Fruit fly (Drosophila melanogaster) whole organism, embryonic: ENCODE data around the gene CG15406.

ENCODE experiments used
- BtbVII ChIP-seq: fragments of 200-800 bp; sonication (Bioruptor generic); optimal IDR thresholded peaks from 3 replicates; lab custom pipeline; 2017; ENCODE audit warnings: missing biosample characterization, mild to moderate bottlenecking, missing genetic modification characterization
- Bteb2 ChIP-seq: fragments of 200-800 bp; sonication (Bioruptor generic); optimal IDR thresholded peaks from 2 replicates; lab custom pipeline; 2016; ENCODE audit warnings: missing biosample characterization, missing genetic modification characterization
- CG10274 ChIP-seq: fragments of 200-800 bp; sonication (Bioruptor generic); optimal IDR thresholded peaks from 3 replicates; lab custom pipeline; 2017; ENCODE audit warnings: missing biosample characterization, mild to moderate bottlenecking, missing genetic modification characterization
- CG11085 ChIP-seq: fragments of 200-800 bp; sonication (Bioruptor generic); IDR thresholded peaks from 2 replicates; pipeline ENCODE4 v1.3.6; 2022; ENCODE audit warnings: missing biosample characterization, missing genetic modification characterization
- CG11398 ChIP-seq: fragments of 200-800 bp; sonication (Bioruptor generic); optimal IDR thresholded peaks from 2 replicates; lab custom pipeline; 2016; ENCODE audit warnings: missing biosample characterization, missing genetic modification characterization
- CG12769 ChIP-seq: fragments of 200-800 bp; sonication (Bioruptor generic); optimal IDR thresholded peaks from 2 replicates; lab custom pipeline; 2019; ENCODE audit warnings: missing biosample characterization, mild to moderate bottlenecking, missing genetic modification characterization, moderate library complexity
- CG13894 ChIP-seq: fragments of 200-800 bp; sonication (Bioruptor generic); optimal IDR thresholded peaks from 3 replicates; lab custom pipeline; 2018; ENCODE audit warnings: missing biosample characterization, mild to moderate bottlenecking, missing genetic modification characterization, moderate library complexity
- CG15073 ChIP-seq: fragments of 200-800 bp; sonication (Bioruptor generic); optimal IDR thresholded peaks from 2 replicates; lab custom pipeline; 2016; ENCODE audit warnings: missing biosample characterization, missing genetic modification characterization
- CG1602 ChIP-seq: fragments of 200-800 bp; sonication (Bioruptor generic); optimal IDR thresholded peaks from 3 replicates; lab custom pipeline; 2016; ENCODE audit warnings: missing biosample characterization, missing genetic modification characterization
- CG17186 ChIP-seq: fragments of 200-800 bp; sonication (Bioruptor generic); optimal IDR thresholded peaks from 3 replicates; lab custom pipeline; 2017; ENCODE audit warnings: missing biosample characterization, missing genetic modification reagents, missing genetic modification characterization
- CG31224 ChIP-seq: fragments of 200-800 bp; sonication (Bioruptor generic); IDR thresholded peaks from 2 replicates; pipeline ENCODE4 v1.3.6; 2022; ENCODE audit warnings: missing biosample characterization, missing genetic modification characterization
- CG31388 ChIP-seq: fragments of 200-800 bp; sonication (Bioruptor generic); optimal IDR thresholded peaks from 2 replicates; lab custom pipeline; 2016; ENCODE audit warnings: missing biosample characterization, missing genetic modification characterization
- CG4328 ChIP-seq: fragments of 200-800 bp; sonication (Bioruptor generic); optimal IDR thresholded peaks from 3 replicates; lab custom pipeline; 2017; ENCODE audit warnings: missing biosample characterization, missing genetic modification reagents, missing genetic modification characterization
- CG4617 ChIP-seq: fragments of 200-800 bp; sonication (Bioruptor generic); optimal IDR thresholded peaks from 3 replicates; lab custom pipeline; 2016; ENCODE audit warnings: missing biosample characterization, missing genetic modification characterization, borderline replicate concordance
- CG4707 ChIP-seq: fragments of 200-800 bp; sonication (Bioruptor generic); optimal IDR thresholded peaks from 2 replicates; lab custom pipeline; 2018; ENCODE audit warnings: missing biosample characterization, mild to moderate bottlenecking, missing genetic modification characterization, moderate library complexity
- CG4730 ChIP-seq: fragments of 200-800 bp; sonication (Bioruptor generic); IDR thresholded peaks from 2 replicates; pipeline ENCODE4 v1.3.6; 2022; ENCODE audit warnings: missing biosample characterization, missing genetic modification characterization
- CG5180 ChIP-seq: fragments of 200-800 bp; sonication (Bioruptor generic); optimal IDR thresholded peaks from 3 replicates; lab custom pipeline; 2017; ENCODE audit warnings: missing biosample characterization, missing genetic modification characterization, mild to moderate bottlenecking, moderate library complexity, missing genetic modification reagents
- CG7556 ChIP-seq: fragments of 200-800 bp; sonication (Bioruptor generic); optimal IDR thresholded peaks from 2 replicates; lab custom pipeline; 2017; ENCODE audit warnings: missing biosample characterization, mild to moderate bottlenecking, missing genetic modification characterization
- CG7786 ChIP-seq: fragments of 200-800 bp; sonication (Bioruptor generic); optimal IDR thresholded peaks from 2 replicates; lab custom pipeline; 2016; ENCODE audit warnings: missing biosample characterization, missing genetic modification characterization
- CG8924 ChIP-seq: fragments of 200-800 bp; optimal IDR thresholded peaks from 3 replicates; lab custom pipeline; 2019; ENCODE audit warnings: missing biosample characterization, mild to moderate bottlenecking, missing genetic modification characterization, moderate library complexity
- CG9437 ChIP-seq: fragments of 200-800 bp; sonication (Bioruptor generic); optimal IDR thresholded peaks from 2 replicates; lab custom pipeline; 2018; ENCODE audit warnings: missing biosample characterization, mild to moderate bottlenecking, missing genetic modification characterization
- CG9817 ChIP-seq: fragments of 200-800 bp; sonication (Bioruptor generic); optimal IDR thresholded peaks from 2 replicates; lab custom pipeline; 2018; ENCODE audit warnings: missing biosample characterization, mild to moderate bottlenecking, missing genetic modification characterization, moderate library complexity
- D19A ChIP-seq: fragments of 200-800 bp; optimal IDR thresholded peaks from 3 replicates; lab custom pipeline; 2019; ENCODE audit warnings: missing biosample characterization, mild to moderate bottlenecking, missing genetic modification characterization, moderate library complexity
- Dll ChIP-seq: fragments of 200-800 bp; sonication (Bioruptor generic); IDR thresholded peaks from 4 replicates; pipeline ENCODE4 v1.3.6; 2022; ENCODE audit warnings: missing biosample characterization, missing genetic modification characterization; ENCODE audit not compliant: partially characterized antibody
- Drgx ChIP-seq: fragments of 200-800 bp; sonication (Bioruptor generic); IDR thresholded peaks from 2 replicates; pipeline ENCODE4 v1.3.6; 2022; ENCODE audit warnings: missing biosample characterization, missing genetic modification characterization
- E2f1 ChIP-seq: fragments of 200-800 bp; sonication (Bioruptor generic); IDR thresholded peaks from 2 replicates; pipeline ENCODE4 v1.3.6; 2022; ENCODE audit warnings: missing biosample characterization, missing genetic modification characterization
- Hmx ChIP-seq: fragments of 200-800 bp; sonication (Bioruptor generic); optimal IDR thresholded peaks from 2 replicates; lab custom pipeline; 2016; ENCODE audit warnings: missing biosample characterization, missing genetic modification characterization
- Kr ChIP-seq: fragments of 200-800 bp; sonication (Bioruptor generic); optimal IDR thresholded peaks from 2 replicates; lab custom pipeline; 2017; ENCODE audit warnings: missing biosample characterization, mild to moderate bottlenecking, missing genetic modification characterization
- Max ChIP-seq: fragments of 200-800 bp; sonication (Bioruptor generic); optimal IDR thresholded peaks from 2 replicates; lab custom pipeline; 2016; ENCODE audit warnings: missing biosample characterization, mild to moderate bottlenecking, missing genetic modification characterization
- Rx ChIP-seq: fragments of 200-800 bp; sonication (Bioruptor generic); IDR thresholded peaks from 2 replicates; pipeline ENCODE4 v1.3.6; 2022; ENCODE audit warnings: missing biosample characterization, missing genetic modification characterization
- Sox100B ChIP-seq: fragments of 200-800 bp; sonication (Bioruptor generic); optimal IDR thresholded peaks from 3 replicates; lab custom pipeline; 2018; ENCODE audit warnings: missing biosample characterization, mild to moderate bottlenecking, missing genetic modification characterization
- Sry-δ ChIP-seq: fragments of 200-800 bp; sonication (Bioruptor generic); optimal IDR thresholded peaks from 2 replicates; lab custom pipeline; 2016; ENCODE audit warnings: missing biosample characterization, missing genetic modification characterization
- Xbp1 ChIP-seq: fragments of 200-800 bp; sonication (Bioruptor generic); optimal IDR thresholded peaks from 3 replicates; lab custom pipeline; 2016; ENCODE audit warnings: missing biosample characterization, mild to moderate bottlenecking, missing genetic modification characterization
- ab ChIP-seq: fragments of 200-800 bp; sonication (Bioruptor generic); optimal IDR thresholded peaks from 2 replicates; lab custom pipeline; 2016; ENCODE audit warnings: missing biosample characterization, missing genetic modification characterization
- amos ChIP-seq: fragments of 200-800 bp; sonication (Bioruptor generic); IDR thresholded peaks from 2 replicates; pipeline ENCODE4 v1.3.6; 2022; ENCODE audit warnings: missing biosample characterization, missing genetic modification characterization; ENCODE audit not compliant: partially characterized antibody
- cas ChIP-seq: fragments of 200-800 bp; sonication (Bioruptor generic); IDR thresholded peaks from 2 replicates; pipeline ENCODE4 v1.3.6; 2022; ENCODE audit warnings: missing biosample characterization, missing genetic modification characterization
- dpn ChIP-seq, 2 experiments: fragments of 200-800 bp; sonication (Bioruptor generic); optimal IDR thresholded peaks; 3 replicates each; lab custom pipeline; 2016; ENCODE audit warnings: missing biosample characterization in 2 of 2, missing genetic modification characterization in 2 of 2
- exex ChIP-seq: fragments of 200-800 bp; sonication (Bioruptor generic); optimal IDR thresholded peaks from 4 replicates; lab custom pipeline; 2018; ENCODE audit warnings: missing biosample characterization, mild to moderate bottlenecking, missing genetic modification characterization, moderate library complexity
- jumu ChIP-seq: fragments of 200-800 bp; sonication (Bioruptor generic); optimal IDR thresholded peaks from 3 replicates; lab custom pipeline; 2016; ENCODE audit warnings: missing biosample characterization, missing genetic modification characterization
- lola ChIP-seq, 3 experiments: fragments of >200 bp in 2 of 3; fragments of 200-800 bp in 1 of 3; sonication (Bioruptor generic) in 1 of 3; optimal IDR thresholded peaks; 2 replicates each; lab custom pipeline; 2017 to 2019; ENCODE audit warnings: missing biosample characterization in 3 of 3, missing genetic modification characterization in 3 of 3, mild to moderate bottlenecking in 1 of 3, moderate library complexity in 1 of 3
- p53 ChIP-seq: fragments of 200-800 bp; sonication (Bioruptor generic); optimal IDR thresholded peaks from 2 replicates; lab custom pipeline; 2016; ENCODE audit warnings: missing biosample characterization, missing genetic modification characterization
- pan ChIP-seq, 4 experiments: fragments of >200 bp in 3 of 4; fragments of 200-800 bp in 1 of 4; sonication (Bioruptor generic) in 1 of 4; optimal IDR thresholded peaks in 3 of 4; IDR thresholded peaks in 1 of 4; 2 replicates each; pipeline versions ENCODE4 v1.3.6 to Lab custom; 2017 to 2022; ENCODE audit warnings: missing biosample characterization in 2 of 4, missing genetic modification characterization in 2 of 4, mixed read lengths in 1 of 4
- pum ChIP-seq: fragments of 200-800 bp; sonication (Bioruptor generic); optimal IDR thresholded peaks from 2 replicates; lab custom pipeline; 2016; ENCODE audit warnings: missing biosample characterization, missing genetic modification characterization
- ro ChIP-seq: fragments of 200-800 bp; sonication (Bioruptor generic); IDR thresholded peaks from 2 replicates; pipeline ENCODE4 v1.3.6; 2022; ENCODE audit warnings: missing biosample characterization, missing genetic modification characterization
- sim ChIP-seq: fragments of 200-800 bp; sonication (Bioruptor generic); IDR thresholded peaks from 2 replicates; pipeline ENCODE4 v1.3.6; 2022; ENCODE audit warnings: missing biosample characterization, missing genetic modification characterization
- so ChIP-seq: fragments of 200-800 bp; sonication (Bioruptor generic); IDR thresholded peaks from 3 replicates; pipeline ENCODE4 v1.3.6; 2022; ENCODE audit warnings: missing biosample characterization, missing genetic modification characterization
- usp ChIP-seq: fragments of >200 bp; optimal IDR thresholded peaks from 2 replicates; lab custom pipeline; 2017; ENCODE audit warnings: missing biosample characterization, missing genetic modification characterization
- vnd ChIP-seq: fragments of 200-800 bp; sonication (Bioruptor generic); IDR thresholded peaks from 3 replicates; pipeline ENCODE4 v1.3.6; 2022; ENCODE audit warnings: missing biosample characterization, missing genetic modification characterization; ENCODE audit not compliant: partially characterized antibody

The CG15406 gene

dm6 chr2L:3302958-3303842 lies 5.8 kb upstream of the CG15406 start, which contains the start of gene CG9663 (continued):
- no peak for TF ChIP-seq Sox100B
- TF ChIP-seq usp (GFP tag; lab: Kevin White, UChicago) = no peak
- TF ChIP-seq CG31388 (GFP tag; lab: Kevin White, UChicago) = no peak
- TF ChIP-seq CG9817 (tag; lab: Kevin White, UChicago) = no peak
- TF ChIP-seq Dll = peak; percentile 43; the same call in 2 of the 4 replicates
- TF ChIP-seq sim (GFP tag; lab: Robert Waterston, UW) = no peak
- TF ChIP-seq lola (GFP tag; optimal IDR thresholded peaks at IDR 0.05; lab: Kevin White, UChicago) = no peak
- no peak for TF ChIP-seq CG1602 (GFP tag; lab: Kevin White, UChicago)
- TF ChIP-seq CG8924 = peak; percentile 22
- TF ChIP-seq Rx (GFP tag; lab: Robert Waterston, UW) = no peak; the same call in 1 of the 2 replicates
- no peak for TF ChIP-seq p53 (GFP tag; lab: Kevin White, UChicago)
- TF ChIP-seq vnd (GFP tag; lab: Robert Waterston, UW) = no peak
- TF ChIP-seq dpn (GFP tag; optimal IDR thresholded peaks at IDR 0.05; lab: Kevin White, UChicago) = peak; percentile 14 to 34
- TF ChIP-seq CG10274 (GFP tag; lab: Kevin White, UChicago) = no peak
- no peak for TF ChIP-seq CG4328 (GFP tag; lab: Kevin White, UChicago)
- TF ChIP-seq pan (optimal IDR thresholded peaks at IDR 0.05; lab: Kevin White, UChicago) = no peak
- TF ChIP-seq pan (GFP tag; optimal IDR thresholded peaks at IDR 0.05 in 1 of 2, IDR thresholded peaks at IDR 0.05 in 1 of 2) = no peak
- TF ChIP-seq CG12769 (tag; lab: Kevin White, UChicago) = peak; percentile 71
- TF ChIP-seq CG9437 (GFP tag; lab: Kevin White, UChicago) = no peak
- TF ChIP-seq CG4707 (GFP tag; lab: Kevin White, UChicago) = no peak
- peak; percentile 86 for TF ChIP-seq exex (tag; lab: Kevin White, UChicago)
- TF ChIP-seq BtbVII = peak; percentile 47
- TF ChIP-seq Drgx (GFP tag; lab: Robert Waterston, UW) = peak; percentile 61
- TF ChIP-seq CG7786 (GFP tag; lab: Kevin White, UChicago) = peak; percentile 26
- TF ChIP-seq CG5180 (GFP tag; lab: Kevin White, UChicago) = no peak
- no peak for TF ChIP-seq CG4730 (GFP tag; lab: Robert Waterston, UW)
- no peak for TF ChIP-seq Bteb2 (GFP tag; lab: Kevin White, UChicago)
- peak; percentile 91 for TF ChIP-seq Sry-δ (GFP tag; lab: Kevin White, UChicago)
- TF ChIP-seq Max (GFP tag; lab: Kevin White, UChicago) = peak; percentile 11
- TF ChIP-seq CG4617 = no peak
- no peak for TF ChIP-seq CG7556 (GFP tag; lab: Kevin White, UChicago)
- TF ChIP-seq CG11398 (GFP tag; lab: Kevin White, UChicago) = no peak
- TF ChIP-seq ab (GFP tag; lab: Kevin White, UChicago) = peak; percentile 25
- peak; percentile 10 for TF ChIP-seq D19A (tag; lab: Kevin White, UChicago)
- TF ChIP-seq CG15073 (GFP tag; lab: Kevin White, UChicago) = peak; percentile 25
- no peak for TF ChIP-seq pum (GFP tag; lab: Kevin White, UChicago)
- peak; percentile 48 for TF ChIP-seq CG13894 (tag; lab: Kevin White, UChicago)
- no peak for TF ChIP-seq cas
- TF ChIP-seq Xbp1 (GFP tag; lab: Kevin White, UChicago) = no peak
- TF ChIP-seq E2f1 (GFP tag; lab: Robert Waterston, UW) = peak; percentile 33; the same call in 1 of the 2 replicates
- TF ChIP-seq jumu (GFP tag; lab: Kevin White, UChicago) = no peak
- TF ChIP-seq Kr (GFP tag; lab: Kevin White, UChicago) = peak; percentile 8
- TF ChIP-seq Hmx (GFP tag; lab: Kevin White, UChicago) = no peak
- no peak for TF ChIP-seq CG11085
- peak; percentile 48; the same call in 1 of the 2 replicates for TF ChIP-seq CG31224 (GFP tag; lab: Robert Waterston, UW)
- TF ChIP-seq so (GFP tag; lab: Robert Waterston, UW) = peak; percentile 42; the same call in 1 of the 3 replicates
- peak; percentile 18 for TF ChIP-seq CG17186 (GFP tag; lab: Kevin White, UChicago)
- TF ChIP-seq ro = no peak
- peak; percentile 46; the same call in 1 of the 2 replicates for TF ChIP-seq amos
